Fruit fly (Drosophila melanogaster) whole organism, embryonic: ENCODE results near the gene CG7970.
A peak's percentile ranks its signal among the peaks of the same experiment; 100 is the strongest.

Experiments
- C15 ChIP-seq: fragments of 200-800 bp; sonication (Bioruptor generic); IDR thresholded peaks from 3 replicates; pipeline ENCODE4 v1.3.6; 2022; ENCODE audit warnings: missing biosample characterization, missing genetic modification characterization
- CG1024 ChIP-seq: fragments of 200-800 bp; sonication (Bioruptor generic); IDR thresholded peaks from 2 replicates; pipeline ENCODE4 v1.3.6; 2022; ENCODE audit warnings: missing biosample characterization, missing genetic modification characterization
- CG10565 ChIP-seq: fragments of 200-800 bp; sonication (Bioruptor generic); optimal IDR thresholded peaks from 3 replicates; lab custom pipeline; 2016; ENCODE audit warnings: missing biosample characterization, mild to moderate bottlenecking, missing genetic modification characterization
- CG12391 ChIP-seq: fragments of 200-800 bp; sonication (Bioruptor generic); optimal IDR thresholded peaks from 3 replicates; lab custom pipeline; 2018; ENCODE audit warnings: missing biosample characterization, mild to moderate bottlenecking, missing genetic modification characterization, moderate library complexity
- CG14441 ChIP-seq: fragments of 200-800 bp; sonication (Bioruptor generic); IDR thresholded peaks from 2 replicates; pipeline ENCODE4 v1.3.6; 2022; ENCODE audit warnings: missing biosample characterization, missing genetic modification characterization
- CG15601 ChIP-seq: fragments of 200-800 bp; sonication (Bioruptor generic); optimal IDR thresholded peaks from 3 replicates; lab custom pipeline; 2019; ENCODE audit warnings: missing biosample characterization, mild to moderate bottlenecking, missing genetic modification characterization, moderate library complexity
- CG1603 ChIP-seq: fragments of 200-800 bp; sonication (Bioruptor generic); optimal IDR thresholded peaks from 2 replicates; lab custom pipeline; 2019; ENCODE audit warnings: missing biosample characterization, mild to moderate bottlenecking, missing genetic modification characterization, moderate library complexity
- CG16779 ChIP-seq: fragments of 200-800 bp; sonication (Bioruptor generic); IDR thresholded peaks from 2 replicates; pipeline ENCODE4 v1.3.6; 2022; ENCODE audit warnings: missing biosample characterization, missing genetic modification characterization
- CG16815 ChIP-seq: fragments of 200-800 bp; sonication (Bioruptor generic); optimal IDR thresholded peaks from 3 replicates; lab custom pipeline; 2017; ENCODE audit warnings: missing biosample characterization, mild to moderate bottlenecking, missing genetic modification characterization
- CG18599 ChIP-seq: fragments of 200-800 bp; sonication (Bioruptor generic); optimal IDR thresholded peaks from 3 replicates; lab custom pipeline; 2017; ENCODE audit warnings: missing biosample characterization, missing genetic modification characterization, mild to moderate bottlenecking, moderate library complexity, missing genetic modification reagents
- CG18764 ChIP-seq: fragments of 200-800 bp; sonication (Bioruptor generic); optimal IDR thresholded peaks from 3 replicates; lab custom pipeline; 2016; ENCODE audit warnings: missing biosample characterization, missing genetic modification characterization
- CG31388 ChIP-seq: fragments of 200-800 bp; sonication (Bioruptor generic); optimal IDR thresholded peaks from 2 replicates; lab custom pipeline; 2016; ENCODE audit warnings: missing biosample characterization, missing genetic modification characterization
- CG3995 ChIP-seq: fragments of 200-800 bp; sonication (Bioruptor generic); optimal IDR thresholded peaks from 3 replicates; lab custom pipeline; 2016; ENCODE audit warnings: missing biosample characterization, missing genetic modification characterization
- CG4360 ChIP-seq: fragments of 200-800 bp; sonication (Bioruptor generic); IDR thresholded peaks from 2 replicates; pipeline ENCODE4 v1.3.6; 2022; ENCODE audit warnings: missing biosample characterization, missing genetic modification characterization
- CG7928 ChIP-seq: fragments of 200-800 bp; sonication (Bioruptor generic); optimal IDR thresholded peaks from 2 replicates; lab custom pipeline; 2017; ENCODE audit warnings: missing biosample characterization, mild to moderate bottlenecking, missing genetic modification characterization
- CG8765 ChIP-seq: fragments of 200-800 bp; sonication (Bioruptor generic); IDR thresholded peaks from 2 replicates; pipeline ENCODE4 v1.3.6; 2022; ENCODE audit warnings: missing biosample characterization, missing genetic modification characterization
- CG9609 ChIP-seq: fragments of 200-800 bp; sonication (Bioruptor generic); optimal IDR thresholded peaks from 3 replicates; lab custom pipeline; 2016; ENCODE audit warnings: missing biosample characterization, missing genetic modification characterization
- CG9932 ChIP-seq: fragments of 200-800 bp; sonication (Bioruptor generic); IDR thresholded peaks from 2 replicates; pipeline ENCODE4 v1.3.6; 2022; ENCODE audit warnings: missing biosample characterization, missing genetic modification characterization
- Camta ChIP-seq: fragments of 200-800 bp; sonication (Bioruptor generic); optimal IDR thresholded peaks from 2 replicates; lab custom pipeline; 2016; ENCODE audit warnings: missing biosample characterization, missing genetic modification characterization
- CoRest ChIP-seq: fragments of 200-800 bp; sonication (Bioruptor generic); optimal IDR thresholded peaks from 3 replicates; lab custom pipeline; 2018; ENCODE audit warnings: missing biosample characterization, mild to moderate bottlenecking, missing genetic modification characterization, moderate library complexity
- Deaf1 ChIP-seq: fragments of 200-800 bp; optimal IDR thresholded peaks from 3 replicates; lab custom pipeline; 2019; ENCODE audit warnings: missing biosample characterization, mild to moderate bottlenecking, missing genetic modification characterization, moderate library complexity
- Dll ChIP-seq: fragments of 200-800 bp; sonication (Bioruptor generic); IDR thresholded peaks from 4 replicates; pipeline ENCODE4 v1.3.6; 2022; ENCODE audit warnings: missing biosample characterization, missing genetic modification characterization; ENCODE audit not compliant: partially characterized antibody
- Dref ChIP-seq: fragments of 200-800 bp; sonication (Bioruptor generic); IDR thresholded peaks from 2 replicates; pipeline ENCODE4 v1.3.6; 2022; ENCODE audit warnings: missing biosample characterization, missing genetic modification characterization
- Elba2 ChIP-seq: fragments of 200-800 bp; sonication (Bioruptor generic); optimal IDR thresholded peaks from 3 replicates; lab custom pipeline; 2016; ENCODE audit warnings: missing biosample characterization, missing genetic modification characterization
- Fer1 ChIP-seq: fragments of 200-800 bp; sonication (Bioruptor generic); optimal IDR thresholded peaks from 2 replicates; lab custom pipeline; 2017; ENCODE audit warnings: missing biosample characterization, mild to moderate bottlenecking, missing genetic modification characterization
- HLH4C ChIP-seq: fragments of 200-800 bp; sonication (Bioruptor generic); IDR thresholded peaks from 3 replicates; pipeline ENCODE4 v1.3.6; 2022; ENCODE audit warnings: missing biosample characterization, missing genetic modification characterization; ENCODE audit not compliant: partially characterized antibody
- Mad ChIP-seq: fragments of 200-800 bp; sonication (Bioruptor generic); optimal IDR thresholded peaks from 2 replicates; lab custom pipeline; 2016; ENCODE audit warnings: missing biosample characterization, missing genetic modification characterization
- Oaz ChIP-seq: fragments of 200-800 bp; sonication (Bioruptor generic); IDR thresholded peaks from 2 replicates; pipeline ENCODE4 v1.3.6; 2022; ENCODE audit warnings: missing biosample characterization, missing genetic modification characterization
- Optix ChIP-seq: fragments of 200-800 bp; sonication (Bioruptor generic); IDR thresholded peaks from 3 replicates; pipeline ENCODE4 v1.3.6; 2022; ENCODE audit warnings: missing biosample characterization, missing genetic modification characterization
- ato ChIP-seq: fragments of 200-800 bp; sonication (Bioruptor generic); IDR thresholded peaks from 2 replicates; pipeline ENCODE4 v1.3.6; 2022; ENCODE audit warnings: missing biosample characterization, missing genetic modification characterization; ENCODE audit not compliant: partially characterized antibody
- chinmo ChIP-seq: fragments of 200-800 bp; sonication (Bioruptor generic); IDR thresholded peaks from 4 replicates; pipeline ENCODE4 v1.3.6; 2022; ENCODE audit warnings: missing biosample characterization, missing genetic modification characterization; ENCODE audit not compliant: partially characterized antibody
- crp ChIP-seq, 2 experiments: fragments of 200-800 bp; sonication (Bioruptor generic); optimal IDR thresholded peaks; 2 replicates in 1 of 2; 3 replicates in 1 of 2; lab custom pipeline; 2017; ENCODE audit warnings: missing biosample characterization in 2 of 2, missing genetic modification characterization in 2 of 2, mild to moderate bottlenecking in 1 of 2, moderate library complexity in 1 of 2
- cwo ChIP-seq: fragments of 200-800 bp; sonication (Bioruptor generic); optimal IDR thresholded peaks from 3 replicates; lab custom pipeline; 2017; ENCODE audit warnings: missing biosample characterization, missing genetic modification characterization, mild to moderate bottlenecking, moderate library complexity, missing genetic modification reagents
- ems ChIP-seq: fragments of 200-800 bp; sonication (Bioruptor generic); optimal IDR thresholded peaks from 3 replicates; lab custom pipeline; 2016; ENCODE audit warnings: missing biosample characterization, missing genetic modification characterization
- eve ChIP-seq, 2 experiments: fragments of >200 bp; optimal IDR thresholded peaks; 2 replicates each; lab custom pipeline; 2017; ENCODE audit warnings: missing biosample characterization in 2 of 2, missing genetic modification characterization in 2 of 2
- ewg ChIP-seq: fragments of 200-800 bp; sonication (Bioruptor generic); optimal IDR thresholded peaks from 3 replicates; lab custom pipeline; 2017; ENCODE audit warnings: mild to moderate bottlenecking, missing biosample characterization, missing genetic modification reagents, missing genetic modification characterization
- hb ChIP-seq: fragments of 200-800 bp; sonication (Bioruptor generic); IDR thresholded peaks from 3 replicates; pipeline ENCODE4 v1.3.6; 2022; ENCODE audit warnings: missing biosample characterization, missing genetic modification characterization; ENCODE audit not compliant: partially characterized antibody
- klu ChIP-seq: fragments of 200-800 bp; sonication (Bioruptor generic); IDR thresholded peaks from 2 replicates; pipeline ENCODE4 v1.3.6; 2022; ENCODE audit warnings: missing biosample characterization, missing genetic modification characterization
- lab ChIP-seq: fragments of 200-800 bp; sonication (Bioruptor generic); optimal IDR thresholded peaks from 3 replicates; lab custom pipeline; 2017; ENCODE audit warnings: missing biosample characterization, missing genetic modification characterization, mild to moderate bottlenecking, moderate library complexity, missing genetic modification reagents
- mam ChIP-seq: fragments of 200-800 bp; sonication (Bioruptor generic); optimal IDR thresholded peaks from 3 replicates; lab custom pipeline; 2016; ENCODE audit warnings: missing biosample characterization, missing genetic modification characterization
- org-1 ChIP-seq: fragments of 200-800 bp; sonication (Bioruptor generic); optimal IDR thresholded peaks from 2 replicates; lab custom pipeline; 2017; ENCODE audit warnings: missing biosample characterization, missing genetic modification characterization
- pita ChIP-seq: fragments of 200-800 bp; sonication (Bioruptor generic); optimal IDR thresholded peaks from 2 replicates; lab custom pipeline; 2017; ENCODE audit warnings: missing biosample characterization, mild to moderate bottlenecking, missing genetic modification characterization
- row ChIP-seq: fragments of 200-800 bp; sonication (Bioruptor generic); IDR thresholded peaks from 3 replicates; pipeline ENCODE4 v1.3.6; 2022; ENCODE audit warnings: missing biosample characterization, missing genetic modification characterization
- scrt ChIP-seq: fragments of 200-800 bp; sonication (Bioruptor generic); optimal IDR thresholded peaks from 2 replicates; lab custom pipeline; 2018; ENCODE audit warnings: missing biosample characterization, mild to moderate bottlenecking, missing genetic modification characterization, moderate library complexity
- so ChIP-seq: fragments of 200-800 bp; sonication (Bioruptor generic); IDR thresholded peaks from 3 replicates; pipeline ENCODE4 v1.3.6; 2022; ENCODE audit warnings: missing biosample characterization, missing genetic modification characterization
- ttk ChIP-seq: fragments of 200-800 bp; sonication (Bioruptor generic); IDR thresholded peaks from 2 replicates; pipeline ENCODE4 v2.1.2; 2022; ENCODE audit warnings: missing biosample characterization, missing genetic modification characterization
- twi ChIP-seq: fragments of 200-800 bp; optimal IDR thresholded peaks from 2 replicates; lab custom pipeline; 2019; ENCODE audit warnings: missing biosample characterization, mild to moderate bottlenecking, missing genetic modification characterization, moderate library complexity
- vnd ChIP-seq: fragments of 200-800 bp; sonication (Bioruptor generic); IDR thresholded peaks from 3 replicates; pipeline ENCODE4 v1.3.6; 2022; ENCODE audit warnings: missing biosample characterization, missing genetic modification characterization; ENCODE audit not compliant: partially characterized antibody
- wdn ChIP-seq: fragments of 200-800 bp; sonication (Bioruptor generic); IDR thresholded peaks from 2 replicates; pipeline ENCODE4 v1.3.6; 2022; ENCODE audit warnings: missing biosample characterization, missing genetic modification characterization

CG7970 gene

dm6 chr3L:1628176-1628866, 24.2 kb upstream of the CG7970 start, which contains the start of gene CG13928 (continued):
- no peak for TF ChIP-seq CG9932 (GFP tag; lab: Robert Waterston, UW)
- TF ChIP-seq row (GFP tag; lab: Robert Waterston, UW): peak; percentile 62
- peak; percentile 9 for TF ChIP-seq lab (GFP tag; lab: Kevin White, UChicago)
- TF ChIP-seq Mad (GFP tag; lab: Kevin White, UChicago): no peak
- no peak for TF ChIP-seq CG12391 (tag; lab: Kevin White, UChicago)
- TF ChIP-seq mam: no peak
- no peak for TF ChIP-seq CG1603 (tag; lab: Kevin White, UChicago)
- TF ChIP-seq twi (tag; lab: Kevin White, UChicago): no peak
- TF ChIP-seq crp (GFP tag; optimal IDR thresholded peaks at IDR 0.05; lab: Kevin White, UChicago): peak in 1 of 2 experiments; percentile 37
- TF ChIP-seq wdn (GFP tag; lab: Robert Waterston, UW): no peak
- peak; percentile 87 for TF ChIP-seq CG16779
- TF ChIP-seq chinmo: peak; percentile 73; the same call in 1 of the 4 replicates
- TF ChIP-seq CG14441: no peak
- TF ChIP-seq CG1024 (GFP tag; lab: Robert Waterston, UW): 0 out of 2 replicates have a peak, but pooled peaks have one; percentile 20
- TF ChIP-seq C15: no peak
- TF ChIP-seq CG10565: no peak
- peak; percentile 89 for TF ChIP-seq ewg (GFP tag; lab: Kevin White, UChicago)
- TF ChIP-seq CG4360 (GFP tag; lab: Robert Waterston, UW): no peak
- peak; percentile 42 for TF ChIP-seq scrt (GFP tag; lab: Kevin White, UChicago)
- no peak for TF ChIP-seq CG16815
- 0 out of 3 replicates have a peak, but pooled peaks have one; percentile 30 for TF ChIP-seq so
- 0 out of 2 replicates have a peak, but pooled peaks have one; percentile 17 for TF ChIP-seq ttk (GFP tag; lab: Robert Waterston, UW)
- TF ChIP-seq Dll: no peak
- TF ChIP-seq HLH4C: no peak
- no peak for TF ChIP-seq ato (GFP tag; lab: Robert Waterston, UW)
- peak; percentile 40 for TF ChIP-seq Fer1 (GFP tag; lab: Kevin White, UChicago)
- TF ChIP-seq Optix (GFP tag; lab: Robert Waterston, UW): no peak
- no peak for TF ChIP-seq CG31388 (GFP tag; lab: Kevin White, UChicago)
- 0 out of 3 replicates have a peak, but pooled peaks have one; percentile 12 for TF ChIP-seq vnd
- no peak for TF ChIP-seq CG8765 (GFP tag; lab: Robert Waterston, UW)
- no peak for TF ChIP-seq Camta (GFP tag; lab: Kevin White, UChicago)
- TF ChIP-seq Deaf1 (tag; lab: Kevin White, UChicago): peak; percentile 94
- TF ChIP-seq CG18764 (GFP tag; lab: Kevin White, UChicago): peak; percentile 97
- no peak for TF ChIP-seq Elba2 (GFP tag; lab: Kevin White, UChicago)
- TF ChIP-seq CG15601: no peak
- TF ChIP-seq klu (GFP tag; lab: Robert Waterston, UW): no peak
- peak; percentile 34 for TF ChIP-seq CG18599 (GFP tag; lab: Kevin White, UChicago)

- TF ChIP-seq CG7928 (no peak), ems (no peak), CG9609 (GFP tag; lab: Kevin White, UChicago) (no peak), Oaz (GFP tag; lab: Robert Waterston, UW) (no peak), eve (GFP tag; optimal IDR thresholded peaks at IDR 0.05; lab: Kevin White, UChicago) (no peak), ato (GFP tag; lab: Robert Waterston, UW) (no peak), hb (GFP tag; lab: Robert Waterston, UW) (no peak), CG10565 (no peak), org-1 (no peak), CG3995 (GFP tag; lab: Kevin White, UChicago) (no peak), Dref (GFP tag; lab: Robert Waterston, UW) (no peak), CoRest (peak; percentile 5), cwo (GFP tag; lab: Kevin White, UChicago) (no peak), pita (GFP tag; lab: Kevin White, UChicago) (no peak), vnd (no peak)
Measured at dm6 chr3L:1629064-1629777, 23.3 kb upstream of the CG7970 start, which contains the start of gene GC. Gene GC, minus strand, starts transcription at chr3L:1629301.
